Fruit fly (Drosophila melanogaster): ENCODE measurements around the gene Secp43.

The Secp43 gene

dm6 chr2L:4454009-4454689 is at the start of gene Secp43, which contains the start of gene ND-B8:
Gene Secp43 (minus strand): TSS chr2L:4454453.
Gene ND-B8 (plus strand): TSS chr2L:4454626.
- TF ChIP-seq usp (GFP tag; optimal IDR thresholded peaks at IDR 0.05) (no peak), EcR (GFP tag; optimal IDR thresholded peaks at IDR 0.05) (no peak), Dll (optimal IDR thresholded peaks at IDR 0.05) (no peak), pan (optimal IDR thresholded peaks at IDR 0.05) (no peak), psq (optimal IDR thresholded peaks at IDR 0.05) (no peak), CG8478 (optimal IDR thresholded peaks at IDR 0.05) (no peak)

- TF ChIP-seq Dll (optimal IDR thresholded peaks at IDR 0.05) = no peak
- no peak for TF ChIP-seq EcR (GFP tag; optimal IDR thresholded peaks at IDR 0.05)
- TF ChIP-seq pan (optimal IDR thresholded peaks at IDR 0.05) = no peak
- TF ChIP-seq psq (optimal IDR thresholded peaks at IDR 0.05) = no peak
- no peak for TF ChIP-seq CG8478 (optimal IDR thresholded peaks at IDR 0.05)
- no peak for TF ChIP-seq usp (GFP tag; optimal IDR thresholded peaks at IDR 0.05)
These were observed 23.7 kb upstream of the Secp43 start for dm6 chr2L:4477978-4478377.

dm6 chr2L:4476672-4477273 is 22.5 kb upstream of the Secp43 start, which contains the start of gene ine:
Gene ine (minus strand): TSS chr2L:4477022.
- TF ChIP-seq pan (optimal IDR thresholded peaks at IDR 0.05) (no peak), Dll (optimal IDR thresholded peaks at IDR 0.05) (no peak), usp (GFP tag; optimal IDR thresholded peaks at IDR 0.05) (no peak), EcR (GFP tag; optimal IDR thresholded peaks at IDR 0.05) (no peak), CG8478 (optimal IDR thresholded peaks at IDR 0.05) (no peak), psq (optimal IDR thresholded peaks at IDR 0.05) (no peak)

dm6 chr2L:4475422-4475821 is 21.2 kb upstream of the Secp43 start:
- no peak for TF ChIP-seq CG8478 (optimal IDR thresholded peaks at IDR 0.05)
- TF ChIP-seq Dll (optimal IDR thresholded peaks at IDR 0.05) = no peak
- TF ChIP-seq psq (optimal IDR thresholded peaks at IDR 0.05) = no peak

dm6 chr2L:4464946-4465345 is 10.7 kb upstream of the Secp43 start, which contains the start of gene FIG4:
Gene FIG4 (plus strand): TSS chr2L:4465174.
- TF ChIP-seq psq (optimal IDR thresholded peaks at IDR 0.05) (no peak), CG8478 (optimal IDR thresholded peaks at IDR 0.05) (no peak), usp (GFP tag; optimal IDR thresholded peaks at IDR 0.05) (no peak), Dll (optimal IDR thresholded peaks at IDR 0.05) (no peak), EcR (GFP tag; optimal IDR thresholded peaks at IDR 0.05) (no peak), pan (optimal IDR thresholded peaks at IDR 0.05) (no peak)

dm6 chr2L:4463323-4463722 is 9.1 kb upstream of the Secp43 start, which contains the start of the genes CG15443 and Paris:
Gene CG15443 (minus strand): TSS chr2L:4463447.
Gene Paris (plus strand): TSS chr2L:4463611.
- TF ChIP-seq usp (GFP tag; optimal IDR thresholded peaks at IDR 0.05) (no peak), EcR (GFP tag; optimal IDR thresholded peaks at IDR 0.05) (no peak), Dll (optimal IDR thresholded peaks at IDR 0.05) (no peak), pan (optimal IDR thresholded peaks at IDR 0.05) (no peak), psq (optimal IDR thresholded peaks at IDR 0.05) (no peak), CG8478 (optimal IDR thresholded peaks at IDR 0.05) (no peak)

- TF ChIP-seq psq (optimal IDR thresholded peaks at IDR 0.05) (no peak), usp (GFP tag; optimal IDR thresholded peaks at IDR 0.05) (no peak), pan (optimal IDR thresholded peaks at IDR 0.05) (no peak)
These were observed 5.3 kb upstream of the Secp43 start, which contains the start of the genes mRpL27 and CG15435 for dm6 chr2L:4459543-4459942. Gene mRpL27 (minus strand): TSS chr2L:4459638. Gene CG15435 (plus strand): TSS chr2L:4459729.

dm6 chr2L:4458119-4459056 is 4.1 kb upstream of the Secp43 start, which contains the start of gene RpL27A:
Gene RpL27A (minus strand): TSS chr2L:4458364.
- TF ChIP-seq usp (GFP tag; optimal IDR thresholded peaks at IDR 0.05) = no peak
- no peak for TF ChIP-seq EcR (GFP tag; optimal IDR thresholded peaks at IDR 0.05)
- no peak for TF ChIP-seq Dll (optimal IDR thresholded peaks at IDR 0.05)
- no peak for TF ChIP-seq CG8478 (optimal IDR thresholded peaks at IDR 0.05)
- TF ChIP-seq psq (optimal IDR thresholded peaks at IDR 0.05) = no peak
- no peak for TF ChIP-seq pan (optimal IDR thresholded peaks at IDR 0.05)

- TF ChIP-seq EcR (GFP tag; optimal IDR thresholded peaks at IDR 0.05) (no peak), usp (GFP tag; optimal IDR thresholded peaks at IDR 0.05) (no peak), pan (optimal IDR thresholded peaks at IDR 0.05) (no peak), CG8478 (optimal IDR thresholded peaks at IDR 0.05) (no peak), psq (optimal IDR thresholded peaks at IDR 0.05) (no peak), Dll (optimal IDR thresholded peaks at IDR 0.05) (no peak)
These were observed 2.3 kb upstream of the Secp43 start, which contains the start of gene Gs1l for dm6 chr2L:4456539-4456994. Gene Gs1l (minus strand): TSS chr2L:4456807.

- TF ChIP-seq EcR (GFP tag; optimal IDR thresholded peaks at IDR 0.05) (no peak), Dll (optimal IDR thresholded peaks at IDR 0.05) (no peak), CG8478 (optimal IDR thresholded peaks at IDR 0.05) (no peak), psq (optimal IDR thresholded peaks at IDR 0.05) (no peak), usp (GFP tag; optimal IDR thresholded peaks at IDR 0.05) (no peak), pan (optimal IDR thresholded peaks at IDR 0.05) (no peak)
These were observed 1.5 kb downstream of the Secp43 start, which contains the start of gene CG15439 for dm6 chr2L:4452798-4453197. Gene CG15439 (minus strand): TSS chr2L:4453038.

dm6 chr2L:4448582-4449016 is 5.7 kb downstream of the Secp43 start, which contains the start of gene MFS18:
Gene MFS18 (minus strand): TSS chr2L:4448635.
- TF ChIP-seq EcR (GFP tag; optimal IDR thresholded peaks at IDR 0.05) (no peak), psq (optimal IDR thresholded peaks at IDR 0.05) (no peak), pan (optimal IDR thresholded peaks at IDR 0.05) (no peak), usp (GFP tag; optimal IDR thresholded peaks at IDR 0.05) (no peak), CG8478 (optimal IDR thresholded peaks at IDR 0.05) (no peak), Dll (optimal IDR thresholded peaks at IDR 0.05) (no peak)

Measured in whole organism.